Fruit fly (Drosophila melanogaster): Measurements from ENCODE around the gene Nuf2.

DNA sequence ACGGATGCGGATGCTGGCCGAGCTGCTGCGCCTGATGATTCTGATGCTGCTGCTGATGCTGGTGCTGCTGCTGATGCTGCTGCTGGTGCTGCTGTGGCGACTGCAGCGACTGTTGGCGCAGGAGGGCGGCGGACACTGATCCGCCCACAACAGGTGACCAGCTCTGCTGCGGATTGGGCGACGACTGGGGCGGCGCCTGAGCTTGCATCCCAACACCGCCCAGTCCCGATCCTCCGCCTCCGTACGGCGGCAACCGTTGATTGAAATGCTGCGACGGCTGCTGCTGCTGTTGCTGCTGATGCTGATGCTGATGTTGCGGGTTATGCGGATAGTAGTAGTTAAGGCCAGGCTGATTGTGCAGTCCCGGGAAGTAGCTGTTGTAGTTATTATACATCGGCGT lies 40.4 kb downstream of the Nuf2 start:
- TF ChIP-seq insv (GFP tag; optimal IDR thresholded peaks at IDR 0.05) (no peak), CG10209 (GFP tag; optimal IDR thresholded peaks at IDR 0.05) (no peak), cas (GFP tag; IDR thresholded peaks at IDR 0.05) (no peak), Rfx (GFP tag; IDR thresholded peaks at IDR 0.05) (no peak), HmgZ (tag; optimal IDR thresholded peaks at IDR 0.05) (no peak), CG5953 (GFP tag; IDR thresholded peaks at IDR 0.05) (no peak), fd96Cb (tag; optimal IDR thresholded peaks at IDR 0.05) (no peak)

Measured in whole organism, embryonic.